Worm (Caenorhabditis elegans): Measurements from ENCODE around the gene des-2.

- TF ChIP-seq fkh-10 (GFP tag; optimal IDR thresholded peaks at IDR 0.05) (no peak), ceh-18 (tag; optimal IDR thresholded peaks at IDR 0.05) (no peak), F13H6.1 (tag; optimal IDR thresholded peaks at IDR 0.05) (no peak), ceh-30 (tag; optimal IDR thresholded peaks at IDR 0.05) (no peak), unc-42 (tag; optimal IDR thresholded peaks at IDR 0.05) (no peak), rnt-1 (tag; optimal IDR thresholded peaks at IDR 0.05) (no peak), ama-1 (optimal IDR thresholded peaks at IDR 0.05) (no peak), tbx-2 (tag; optimal IDR thresholded peaks at IDR 0.05) (no peak)
These were observed 38.5 kb downstream of the des-2 start, which contains the start of gene F55C10.5 for ce11 chrV:11383032-11383431.

Data from whole organism, late embryonic.